Fruit fly (Drosophila melanogaster) S2 (cell line): ENCODE results near the gene mRpL21.
A peak's percentile ranks its signal among the peaks of the same experiment; 100 is the strongest.

Experiments used
- CG8478 ChIP-seq: fragments of >200 bp; optimal IDR thresholded peaks from 2 replicates; lab custom pipeline; 2018
- CTCF ChIP-seq, 2 experiments: fragments of >200 bp; optimal IDR thresholded peaks; 2 replicates each; lab custom pipeline; 2018

Gene mRpL21

DNA sequence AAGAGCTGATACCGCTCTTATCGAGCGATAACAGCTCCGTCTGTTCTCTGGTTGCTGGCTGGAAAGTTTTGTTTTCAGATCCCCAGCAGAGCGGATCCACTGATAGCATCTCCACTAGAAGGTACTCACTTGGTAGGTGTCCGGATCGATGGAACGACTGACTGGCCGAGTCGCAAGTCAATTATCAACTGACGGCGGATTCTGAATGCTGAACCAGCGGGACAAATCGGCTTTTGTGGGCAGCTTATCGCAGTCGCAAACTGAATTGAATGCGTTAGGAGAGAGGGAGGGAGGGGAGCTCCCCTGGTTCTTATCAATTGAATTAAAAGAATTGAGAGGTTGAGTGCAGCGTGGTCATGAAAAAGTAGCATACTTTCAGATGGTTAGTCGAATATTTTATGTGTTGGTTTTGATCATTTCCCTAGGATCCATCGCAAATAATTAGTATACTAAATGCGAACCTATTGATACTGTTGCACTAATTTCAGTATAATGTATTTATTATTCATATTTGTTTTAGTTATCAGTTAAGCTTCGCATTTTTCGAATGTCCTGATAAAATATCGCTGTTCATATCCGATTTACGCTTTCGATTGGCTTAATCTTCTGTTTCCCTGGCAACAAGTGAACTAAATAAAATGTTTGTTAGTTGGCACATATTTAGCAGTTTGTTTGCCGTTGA lies 14.0 kb upstream of the mRpL21 start, which contains the start of the genes Aldh7A1 and CG14085:
Aldh7A1 (minus strand) TSS at position 194 of the 682 bp plus-strand sequence.
CG14085 (plus strand) TSS at position 632 of the 682 bp plus-strand sequence.
- no peak for TF ChIP-seq CG8478 (lab: Kevin White, UChicago)

dm6 chr3L:19265761-19266160 lies 10.9 kb upstream of the mRpL21 start, which contains the start of gene CG45081:
Gene CG45081 (plus strand): TSS chr3L:19266061.
- TF ChIP-seq CTCF (optimal IDR thresholded peaks at IDR 0.05; lab: Kevin White, UChicago) = no peak
- no peak for TF ChIP-seq CG8478 (lab: Kevin White, UChicago)

- no peak for TF ChIP-seq CG8478 (lab: Kevin White, UChicago)
- TF ChIP-seq CTCF (optimal IDR thresholded peaks at IDR 0.05; lab: Kevin White, UChicago) = peak in 1 of 2 experiments; percentile 1
Observed at dm6 chr3L:19264141-19264487, 9.3 kb upstream of the mRpL21 start, which contains the start of gene Max. Gene Max (minus strand): TSS chr3L:19264184.

dm6 chr3L:19263480-19264140 lies 8.7 kb upstream of the mRpL21 start, which contains the start of the genes CG42374 and Mettl5:
Gene CG42374 (plus strand): TSS chr3L:19263766.
Gene Mettl5 (plus strand): TSS chr3L:19263766.
- TF ChIP-seq CG8478 (lab: Kevin White, UChicago) = no peak
- TF ChIP-seq CTCF (optimal IDR thresholded peaks at IDR 0.05; lab: Kevin White, UChicago) = no peak

dm6 chr3L:19261720-19262119 lies 6.9 kb upstream of the mRpL21 start:
- no peak for TF ChIP-seq CG8478 (lab: Kevin White, UChicago)
- TF ChIP-seq CTCF (optimal IDR thresholded peaks at IDR 0.05; lab: Kevin White, UChicago) = no peak

- TF ChIP-seq CG8478 (lab: Kevin White, UChicago) (no peak), CTCF (optimal IDR thresholded peaks at IDR 0.05; lab: Kevin White, UChicago) (no peak)
Observed at dm6 chr3L:19261213-19261612, 6.4 kb upstream of the mRpL21 start, which contains the start of gene Bet1. Gene Bet1 (plus strand): TSS chr3L:19261394.

dm6 chr3L:19260278-19260803 lies 5.5 kb upstream of the mRpL21 start, which contains the start of gene nes:
Gene nes (minus strand): TSS chr3L:19260679.
- TF ChIP-seq CTCF (optimal IDR thresholded peaks at IDR 0.05; lab: Kevin White, UChicago) (no peak), CG8478 (lab: Kevin White, UChicago) (no peak)

DNA sequence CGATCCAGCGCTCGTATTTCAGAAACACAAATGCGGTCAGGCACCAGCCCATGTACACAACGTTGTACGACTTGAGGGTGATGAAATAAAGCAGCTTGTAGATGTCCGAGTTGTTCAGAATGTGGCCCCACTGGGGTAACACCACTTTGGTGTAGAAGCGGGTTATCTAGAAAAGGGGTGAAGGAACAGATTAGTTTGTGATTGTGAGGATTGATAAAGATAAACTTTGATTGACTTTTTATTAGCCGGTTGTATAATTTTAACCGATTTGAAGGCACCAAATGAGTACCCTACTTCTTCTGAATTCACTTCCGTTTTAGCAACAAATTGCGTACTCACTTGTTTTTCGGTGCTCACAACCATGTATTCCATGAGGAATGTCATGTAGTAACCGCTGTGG lies 3.3 kb upstream of the mRpL21 start:
- TF ChIP-seq CTCF (optimal IDR thresholded peaks at IDR 0.05; lab: Kevin White, UChicago) (no peak), CG8478 (lab: Kevin White, UChicago) (no peak)

DNA sequence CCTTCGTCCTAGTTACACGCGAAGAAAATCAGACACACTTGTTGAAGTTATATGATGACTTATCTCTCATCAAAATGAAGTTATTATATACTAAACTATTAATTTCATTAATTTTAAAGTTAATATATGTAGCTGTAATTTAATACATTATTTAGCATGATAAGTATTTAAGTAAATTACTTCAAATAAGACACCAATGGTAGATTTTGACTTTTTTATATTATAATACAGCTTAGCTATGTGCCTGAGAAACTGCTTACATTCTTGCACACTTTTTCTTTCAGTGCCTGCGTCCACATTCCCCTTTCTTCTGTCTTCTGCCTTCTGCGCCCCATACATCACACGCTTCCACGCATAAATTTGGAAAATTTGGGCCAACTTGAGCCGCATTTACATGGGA lies 3.2 kb downstream of the mRpL21 start:
- TF ChIP-seq CG8478 (lab: Kevin White, UChicago) (no peak), CTCF (optimal IDR thresholded peaks at IDR 0.05; lab: Kevin White, UChicago) (no peak)

DNA sequence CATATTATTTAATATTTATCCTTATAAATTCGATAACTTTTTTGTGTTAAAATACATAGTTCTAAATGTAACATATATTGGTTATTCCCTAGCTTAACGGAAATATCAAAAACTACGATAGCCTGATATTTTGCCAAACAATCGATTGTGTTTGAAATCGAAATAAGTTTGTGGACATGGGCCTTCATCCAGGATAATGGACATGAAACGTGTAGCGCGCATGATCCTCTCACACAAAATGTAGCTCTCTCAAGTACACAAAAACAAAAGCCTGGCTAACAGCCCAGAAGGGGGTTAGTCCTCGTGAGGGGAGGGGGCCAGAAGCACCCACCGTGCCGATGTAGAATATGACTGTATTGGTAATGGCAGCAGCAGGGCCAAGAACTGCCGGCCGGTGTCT lies 17.1 kb downstream of the mRpL21 start:
- no peak for TF ChIP-seq CG8478 (lab: Kevin White, UChicago)
- TF ChIP-seq CTCF (optimal IDR thresholded peaks at IDR 0.05; lab: Kevin White, UChicago) = no peak

DNA sequence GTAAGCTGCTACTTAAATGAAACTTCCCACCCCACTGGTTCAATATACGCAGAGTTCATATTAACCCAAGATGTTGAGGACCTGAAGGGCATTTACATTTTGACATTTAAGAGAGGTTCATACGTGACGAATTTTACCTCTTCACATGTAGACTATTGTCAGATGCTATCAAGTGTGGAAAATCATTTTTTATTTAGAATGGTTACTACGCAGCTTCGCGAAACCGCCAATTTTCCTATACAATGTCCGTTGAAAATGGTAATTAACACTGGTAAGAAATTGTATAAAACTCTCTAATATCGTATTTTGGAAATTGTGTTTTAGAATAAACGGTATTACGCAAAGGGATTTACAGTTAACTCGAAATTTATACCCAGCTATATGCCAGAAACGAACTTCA lies 18.3 kb downstream of the mRpL21 start:
- TF ChIP-seq CG8478 (lab: Kevin White, UChicago) (no peak), CTCF (optimal IDR thresholded peaks at IDR 0.05; lab: Kevin White, UChicago) (no peak)

- TF ChIP-seq CG8478 (lab: Kevin White, UChicago) (no peak), CTCF (optimal IDR thresholded peaks at IDR 0.05; lab: Kevin White, UChicago) (no peak)
Observed at dm6 chr3L:19236060-19236459, 18.8 kb downstream of the mRpL21 start, which contains the start of gene CG33647. Gene CG33647 (plus strand): TSS chr3L:19236360.

- no peak for TF ChIP-seq CTCF (optimal IDR thresholded peaks at IDR 0.05; lab: Kevin White, UChicago)
- no peak for TF ChIP-seq CG8478 (lab: Kevin White, UChicago)
Observed at dm6 chr3L:19234922-19235702, 19.7 kb downstream of the mRpL21 start, which contains the start of gene fz2. Gene fz2 (minus strand): TSS chr3L:19235373.
